Fruit fly (Drosophila melanogaster) whole organism, prepupa: ENCODE measurements around the gene Wnk.

Experiments used
- Blimp-1 ChIP-seq: fragments of 200-800 bp; sonication (Bioruptor generic); optimal IDR thresholded peaks from 3 replicates; lab custom pipeline; 2017; ENCODE audit warnings: missing biosample characterization, missing genetic modification characterization, mild to moderate bottlenecking, moderate library complexity, missing genetic modification reagents
- CG10669 ChIP-seq: fragments of 200-800 bp; sonication (Bioruptor generic); optimal IDR thresholded peaks from 3 replicates; lab custom pipeline; 2018; ENCODE audit warnings: missing biosample characterization, mild to moderate bottlenecking, missing genetic modification characterization, moderate library complexity
- CG11294 ChIP-seq: fragments of 200-800 bp; sonication (Bioruptor generic); IDR thresholded peaks from 2 replicates; pipeline ENCODE4 v1.3.6; 2022; ENCODE audit warnings: missing biosample characterization, missing genetic modification characterization
- CG11762 ChIP-seq: fragments of 200-800 bp; sonication (Bioruptor generic); optimal IDR thresholded peaks from 3 replicates; lab custom pipeline; 2016; ENCODE audit warnings: missing biosample characterization, missing genetic modification characterization; ENCODE audit not compliant: insufficient read depth
- CG11902 ChIP-seq: fragments of 200-800 bp; sonication (Bioruptor generic); optimal IDR thresholded peaks from 3 replicates; lab custom pipeline; 2016; ENCODE audit warnings: missing biosample characterization, missing genetic modification characterization
- CG15336 ChIP-seq: fragments of 200-800 bp; sonication (Bioruptor generic); IDR thresholded peaks from 2 replicates; pipeline ENCODE4 v1.3.6; 2022; ENCODE audit warnings: missing biosample characterization, missing genetic modification characterization
- CG1621 ChIP-seq: fragments of 200-800 bp; sonication (Bioruptor generic); optimal IDR thresholded peaks from 3 replicates; lab custom pipeline; 2018; ENCODE audit warnings: missing biosample characterization, mild to moderate bottlenecking, missing genetic modification characterization
- CG16779 ChIP-seq: fragments of 200-800 bp; sonication (Bioruptor generic); optimal IDR thresholded peaks from 3 replicates; lab custom pipeline; 2017; ENCODE audit warnings: missing biosample characterization, mild to moderate bottlenecking, missing genetic modification characterization
- CG3032 ChIP-seq: fragments of 200-800 bp; optimal IDR thresholded peaks from 2 replicates; lab custom pipeline; 2019; ENCODE audit warnings: missing biosample characterization, mild to moderate bottlenecking, missing genetic modification characterization, moderate library complexity
- CG31627 ChIP-seq: fragments of 200-800 bp; sonication (Bioruptor generic); optimal IDR thresholded peaks from 3 replicates; lab custom pipeline; 2016; ENCODE audit warnings: missing biosample characterization, missing genetic modification characterization
- CG34406 ChIP-seq: fragments of 200-800 bp; sonication (Bioruptor generic); optimal IDR thresholded peaks from 3 replicates; lab custom pipeline; 2016; ENCODE audit warnings: missing biosample characterization, missing genetic modification characterization
- CG3919 ChIP-seq: fragments of 200-800 bp; sonication (Bioruptor generic); optimal IDR thresholded peaks from 3 replicates; lab custom pipeline; 2016; ENCODE audit warnings: missing biosample characterization, missing genetic modification characterization
- CG6163 ChIP-seq: fragments of 200-800 bp; sonication (Bioruptor generic); IDR thresholded peaks from 3 replicates; pipeline ENCODE4 v1.3.6; 2022; ENCODE audit warnings: missing biosample characterization, missing genetic modification characterization
- CG6854 ChIP-seq: fragments of 200-800 bp; sonication (Bioruptor generic); optimal IDR thresholded peaks from 2 replicates; lab custom pipeline; 2017; ENCODE audit warnings: missing biosample characterization, mild to moderate bottlenecking, missing genetic modification characterization
- CG9139 ChIP-seq: fragments of 200-800 bp; sonication (Bioruptor generic); optimal IDR thresholded peaks from 3 replicates; lab custom pipeline; 2017; ENCODE audit warnings: missing biosample characterization, mild to moderate bottlenecking, missing genetic modification characterization
- Eip78C ChIP-seq: fragments of 200-800 bp; sonication (Bioruptor generic); peaks from one replicate; lab custom pipeline; 2016; ENCODE audit warnings: missing biosample characterization, missing genetic modification characterization
- Ets96B ChIP-seq: fragments of 200-800 bp; optimal IDR thresholded peaks from 2 replicates; lab custom pipeline; 2019; ENCODE audit warnings: missing biosample characterization, mild to moderate bottlenecking, missing genetic modification characterization, moderate library complexity
- Gug ChIP-seq: fragments of 200-800 bp; sonication (Bioruptor generic); IDR thresholded peaks from 2 replicates; pipeline ENCODE4 v1.3.6; 2022; ENCODE audit warnings: missing biosample characterization, missing genetic modification characterization
- Hr39 ChIP-seq: fragments of 200-800 bp; sonication (Bioruptor generic); optimal IDR thresholded peaks from 2 replicates; lab custom pipeline; 2016; ENCODE audit warnings: missing biosample characterization, missing genetic modification characterization
- Hr4 ChIP-seq: fragments of 200-800 bp; sonication (Bioruptor generic); optimal IDR thresholded peaks from 3 replicates; lab custom pipeline; 2016; ENCODE audit warnings: missing biosample characterization, missing genetic modification characterization
- Lpt ChIP-seq: fragments of 200-800 bp; sonication (Bioruptor generic); optimal IDR thresholded peaks from 3 replicates; lab custom pipeline; 2016; ENCODE audit warnings: missing biosample characterization, missing genetic modification characterization
- Met ChIP-seq: fragments of 200-800 bp; sonication (Bioruptor generic); optimal IDR thresholded peaks from 3 replicates; lab custom pipeline; 2016; ENCODE audit warnings: missing biosample characterization, missing genetic modification characterization
- Smox ChIP-seq: fragments of 200-800 bp; sonication (Bioruptor generic); optimal IDR thresholded peaks from 3 replicates; lab custom pipeline; 2016; ENCODE audit warnings: missing biosample characterization, missing genetic modification characterization
- Sox14 ChIP-seq: fragments of 200-800 bp; sonication (Bioruptor generic); optimal IDR thresholded peaks from 3 replicates; lab custom pipeline; 2016; ENCODE audit warnings: missing biosample characterization, missing genetic modification characterization
- Sox15 ChIP-seq: fragments of 200-800 bp; sonication (Bioruptor generic); optimal IDR thresholded peaks from 3 replicates; lab custom pipeline; 2016; ENCODE audit warnings: missing biosample characterization, missing genetic modification characterization
- achi ChIP-seq: fragments of 200-800 bp; sonication (Bioruptor generic); optimal IDR thresholded peaks from 3 replicates; lab custom pipeline; 2016; ENCODE audit warnings: missing biosample characterization, missing genetic modification characterization
- dac ChIP-seq: fragments of 200-800 bp; sonication (Bioruptor generic); optimal IDR thresholded peaks from 2 replicates; lab custom pipeline; 2017; ENCODE audit warnings: missing biosample characterization, mild to moderate bottlenecking, missing genetic modification characterization
- dsx ChIP-seq: fragments of 200-800 bp; optimal IDR thresholded peaks from 3 replicates; lab custom pipeline; 2019; ENCODE audit warnings: missing biosample characterization, mild to moderate bottlenecking, missing genetic modification characterization, moderate library complexity; ENCODE audit not compliant: poor library complexity, severe bottlenecking
- eg ChIP-seq: fragments of 200-800 bp; sonication (Bioruptor generic); IDR thresholded peaks from 3 replicates; pipeline ENCODE4 v1.3.6; 2022; ENCODE audit warnings: missing biosample characterization, missing genetic modification characterization
- esn ChIP-seq: fragments of 200-800 bp; sonication (Bioruptor generic); optimal IDR thresholded peaks from 2 replicates; lab custom pipeline; 2016; ENCODE audit warnings: missing biosample characterization, mild to moderate bottlenecking, missing genetic modification characterization, moderate library complexity
- fd85E ChIP-seq: fragments of 200-800 bp; sonication (Bioruptor generic); optimal IDR thresholded peaks from 3 replicates; lab custom pipeline; 2016; ENCODE audit warnings: missing biosample characterization, missing genetic modification characterization
- net ChIP-seq: fragments of 200-800 bp; sonication (Bioruptor generic); optimal IDR thresholded peaks from 3 replicates; lab custom pipeline; 2016; ENCODE audit warnings: missing biosample characterization, missing genetic modification characterization
- pdm3 ChIP-seq: fragments of 200-800 bp; sonication (Bioruptor generic); optimal IDR thresholded peaks from 3 replicates; lab custom pipeline; 2016; ENCODE audit warnings: missing biosample characterization, missing genetic modification characterization
- salr ChIP-seq, 2 experiments: fragments of 200-800 bp; sonication (Bioruptor generic); optimal IDR thresholded peaks; 3 replicates each; lab custom pipeline; 2016 to 2018; ENCODE audit warnings: missing biosample characterization in 2 of 2, missing genetic modification characterization in 2 of 2, mild to moderate bottlenecking in 1 of 2
- svp ChIP-seq: fragments of 200-800 bp; sonication (Bioruptor generic); peaks from one replicate; lab custom pipeline; 2016; ENCODE audit warnings: missing biosample characterization, missing genetic modification characterization

Wnk gene

dm6 chr3L:21534360-21534759 lies 20.4 kb downstream of the Wnk start, which contains the start of gene ppk5:
Gene ppk5 (plus strand): TSS chr3L:21534660.
- TF ChIP-seq Sox14 (GFP tag; lab: Kevin White, UChicago) (no peak), CG11762 (no peak), Ets96B (tag; lab: Kevin White, UChicago) (no peak), achi (GFP tag; lab: Kevin White, UChicago) (no peak), CG1621 (tag; lab: Kevin White, UChicago) (no peak), Lpt (GFP tag; lab: Kevin White, UChicago) (no peak), Hr4 (GFP tag; lab: Kevin White, UChicago) (no peak), Blimp-1 (GFP tag; lab: Kevin White, UChicago) (no peak), CG6163 (GFP tag; lab: Robert Waterston, UW) (no peak), fd85E (no peak), pdm3 (GFP tag; lab: Kevin White, UChicago) (no peak), CG31627 (GFP tag; lab: Kevin White, UChicago) (no peak), CG11902 (GFP tag; lab: Kevin White, UChicago) (no peak), CG3032 (no peak), dac (GFP tag; lab: Kevin White, UChicago) (no peak), CG15336 (GFP tag; lab: Robert Waterston, UW) (no peak), CG10669 (GFP tag; lab: Kevin White, UChicago) (no peak), net (GFP tag; lab: Kevin White, UChicago) (no peak)

DNA sequence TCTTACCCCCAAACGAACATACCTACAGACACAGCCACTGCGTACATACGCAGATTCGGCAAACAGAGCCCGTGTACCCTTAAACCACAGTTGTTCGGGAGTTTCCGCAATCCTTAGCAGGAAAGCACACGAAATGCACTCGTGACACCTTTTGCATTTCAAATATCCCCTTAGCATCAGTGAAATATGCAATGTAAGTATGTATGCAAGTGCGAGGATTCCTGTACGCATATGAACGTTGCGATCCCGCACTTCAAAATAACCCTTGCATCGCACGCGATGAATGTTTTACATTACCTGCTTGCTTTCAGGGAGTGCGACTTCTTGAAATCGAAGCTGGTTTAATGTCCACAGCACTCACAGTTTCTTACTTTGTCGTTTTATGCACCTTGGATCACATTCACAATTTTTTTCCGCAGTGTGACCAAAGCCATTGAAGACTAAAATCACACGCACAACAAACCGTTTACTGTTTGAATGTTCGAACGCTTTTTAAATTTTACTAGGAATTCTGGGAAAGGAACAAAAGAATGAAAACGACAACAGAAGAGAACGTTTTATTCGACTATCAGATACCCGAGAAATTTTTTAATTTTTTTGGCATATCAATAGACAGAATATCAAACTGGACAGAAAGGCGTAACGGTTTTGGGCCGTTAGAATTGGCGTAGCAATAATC lies 21.3 kb downstream of the Wnk start, which contains the start of gene Mkrn1:
TSS of gene Mkrn1 (minus strand) at position 444 of the 679 bp plus-strand sequence.
- TF ChIP-seq dsx (GFP tag; lab: Kevin White, UChicago) (peak; percentile 81), CG6854 (GFP tag; lab: Kevin White, UChicago) (peak; percentile 23), Hr39 (GFP tag; lab: Kevin White, UChicago) (no peak), CG10669 (GFP tag; lab: Kevin White, UChicago) (no peak), Smox (no peak), Sox15 (no peak), Met (GFP tag; lab: Kevin White, UChicago) (no peak), dac (GFP tag; lab: Kevin White, UChicago) (no peak), CG3919 (GFP tag; lab: Kevin White, UChicago) (no peak), CG11294 (GFP tag; lab: Robert Waterston, UW) (no peak)

DNA sequence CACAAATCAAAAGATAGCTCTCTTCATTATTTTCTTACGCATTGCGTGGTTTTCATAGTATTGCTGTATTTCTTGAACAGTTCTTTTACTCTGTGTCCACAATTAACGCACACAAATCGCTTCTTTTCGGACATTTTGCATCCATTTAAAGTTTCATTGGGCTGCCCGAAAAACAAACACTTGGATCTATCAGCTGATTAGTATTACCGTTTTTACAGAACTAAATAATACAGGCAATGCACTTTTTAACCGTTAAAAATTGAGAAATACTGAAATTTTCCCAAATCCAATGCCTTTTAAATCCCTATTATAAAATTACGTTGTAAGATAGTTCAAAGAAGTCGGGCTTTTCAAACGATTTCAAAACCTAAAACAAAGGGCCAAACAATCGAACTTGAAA lies 25.6 kb downstream of the Wnk start, which contains the start of gene Arv1:
TSS of gene Arv1 (minus strand) at position 226 of the 400 bp plus-strand sequence.
- TF ChIP-seq CG1621 (tag; lab: Kevin White, UChicago) (no peak), CG3919 (GFP tag; lab: Kevin White, UChicago) (no peak), CG15336 (GFP tag; lab: Robert Waterston, UW) (no peak), salr (GFP tag; optimal IDR thresholded peaks at IDR 0.05; lab: Kevin White, UChicago) (no peak), CG34406 (GFP tag; lab: Kevin White, UChicago) (no peak), Gug (GFP tag; lab: Robert Waterston, UW) (no peak), svp (GFP tag; lab: Kevin White, UChicago) (no peak), CG16779 (tag; lab: Kevin White, UChicago) (no peak), Sox14 (GFP tag; lab: Kevin White, UChicago) (no peak), CG3032 (no peak), Ets96B (tag; lab: Kevin White, UChicago) (no peak), pdm3 (GFP tag; lab: Kevin White, UChicago) (no peak), CG10669 (GFP tag; lab: Kevin White, UChicago) (no peak), eg (GFP tag; lab: Robert Waterston, UW) (no peak), esn (GFP tag; lab: Kevin White, UChicago) (no peak), achi (GFP tag; lab: Kevin White, UChicago) (no peak), Smox (no peak), Eip78C (GFP tag; lab: Kevin White, UChicago) (no peak), CG9139 (GFP tag; lab: Kevin White, UChicago) (no peak), Lpt (GFP tag; lab: Kevin White, UChicago) (no peak)
